Fruit fly (Drosophila melanogaster) whole organism: ENCODE data around the gene Cyp6d4.

Source experiments
- CG8478 ChIP-seq: fragments of >200 bp; optimal IDR thresholded peaks from 2 replicates; lab custom pipeline; 2018; ENCODE audit warnings: inconsistent platforms
- Dll ChIP-seq: fragments of >200 bp; optimal IDR thresholded peaks from 2 replicates; lab custom pipeline; 2017
- EcR ChIP-seq, 2 experiments: fragments of >200 bp; optimal IDR thresholded peaks; 2 replicates each; lab custom pipeline; 2017; ENCODE audit warnings: missing biosample characterization in 2 of 2, missing genetic modification characterization in 2 of 2, missing genetic modification reagents in 2 of 2
- pan ChIP-seq: fragments of >200 bp; optimal IDR thresholded peaks from 2 replicates; lab custom pipeline; 2017
- psq ChIP-seq: fragments of >200 bp; optimal IDR thresholded peaks from 2 replicates; lab custom pipeline; 2017
- usp ChIP-seq: fragments of >200 bp; optimal IDR thresholded peaks from 2 replicates; lab custom pipeline; 2017; ENCODE audit warnings: missing biosample characterization, missing genetic modification characterization, mixed read lengths

Gene Cyp6d4

dm6 chr3R:22733751-22734150 lies 35.6 kb downstream of the Cyp6d4 start, which contains the start of gene Takl2:
Gene Takl2, minus strand, starts transcription at chr3R:22733851.
- TF ChIP-seq EcR (GFP tag; optimal IDR thresholded peaks at IDR 0.05; lab: Kevin White, UChicago) (no peak), psq (no peak), CG8478 (lab: Kevin White, UChicago) (no peak), pan (lab: Kevin White, UChicago) (no peak), Dll (no peak), usp (no peak)

DNA sequence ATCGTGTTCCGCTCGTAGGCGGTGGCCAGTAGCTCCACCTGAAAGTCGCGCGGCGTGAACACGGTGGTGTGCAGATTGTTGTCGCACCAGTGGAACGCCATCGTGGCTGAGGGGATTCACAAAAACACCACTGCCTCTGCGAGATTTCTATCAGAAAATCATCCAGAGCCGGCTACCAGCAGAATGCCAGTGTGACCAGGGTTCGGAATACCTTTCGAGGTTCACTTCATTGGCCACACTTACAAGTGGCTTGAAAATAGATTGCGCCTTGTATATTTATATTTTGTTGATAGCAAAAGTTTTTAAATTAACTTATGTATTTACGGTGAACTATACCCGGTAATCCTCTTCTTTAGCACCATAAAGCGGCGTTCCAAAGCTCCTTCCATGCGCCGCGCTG lies 42.8 kb downstream of the Cyp6d4 start, which contains the start of the genes Dcr-1 and CG6985:
TSS of gene Dcr-1 (minus strand) at position 162 of the 400 bp plus-strand sequence.
TSS of gene CG6985 (plus strand) at position 221 of the 400 bp plus-strand sequence.
- TF ChIP-seq CG8478 (lab: Kevin White, UChicago) (no peak), Dll (no peak), pan (lab: Kevin White, UChicago) (no peak), psq (no peak), EcR (GFP tag; optimal IDR thresholded peaks at IDR 0.05; lab: Kevin White, UChicago) (no peak), usp (no peak)

dm6 chr3R:22745432-22745831 lies 47.3 kb downstream of the Cyp6d4 start, which contains the start of the genes vret and HP1c:
Gene vret, minus strand, starts transcription at chr3R:22745581.
Gene HP1c, plus strand, starts transcription at chr3R:22745620.
- TF ChIP-seq usp (no peak), Dll (no peak), EcR (GFP tag; optimal IDR thresholded peaks at IDR 0.05; lab: Kevin White, UChicago) (no peak), pan (lab: Kevin White, UChicago) (no peak), CG8478 (lab: Kevin White, UChicago) (no peak), psq (no peak)

- TF ChIP-seq pan (lab: Kevin White, UChicago) (no peak), CG8478 (lab: Kevin White, UChicago) (no peak), Dll (no peak), usp (no peak), EcR (GFP tag; optimal IDR thresholded peaks at IDR 0.05; lab: Kevin White, UChicago) (no peak)
These were observed 49.4 kb downstream of the Cyp6d4 start, which contains the start of gene CG17141 for dm6 chr3R:22747423-22748090. Gene CG17141, minus strand, starts transcription at chr3R:22747599.

- TF ChIP-seq Dll (no peak), usp (no peak), psq (no peak), pan (lab: Kevin White, UChicago) (no peak), EcR (GFP tag; optimal IDR thresholded peaks at IDR 0.05; lab: Kevin White, UChicago) (no peak), CG8478 (lab: Kevin White, UChicago) (no peak)
These were observed 50.8 kb downstream of the Cyp6d4 start, which contains the start of gene CG31139 for dm6 chr3R:22748956-22749355. Gene CG31139, minus strand, starts transcription at chr3R:22749056.
